Fruit fly (Drosophila melanogaster): ENCODE results near the gene ND-13B.

Gene ND-13B

DNA sequence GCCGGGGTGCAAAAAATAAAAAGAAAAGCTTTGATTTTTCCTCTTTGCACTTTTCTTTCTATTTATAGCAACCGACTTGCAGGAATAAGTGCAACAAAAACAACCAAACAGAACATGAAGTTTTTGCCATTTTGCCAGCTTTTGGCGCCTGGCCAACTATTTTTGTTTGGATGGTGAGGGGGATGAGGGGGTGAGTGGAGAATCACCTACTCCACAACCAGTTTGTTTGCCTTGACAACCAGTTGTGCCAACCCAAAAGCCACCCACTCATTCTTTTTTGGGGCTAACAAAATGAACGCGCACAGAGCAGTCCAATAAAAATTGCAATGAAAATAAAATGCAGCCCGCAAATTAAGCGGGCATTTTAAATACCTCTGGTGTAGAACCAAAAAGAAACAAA is 36.6 kb downstream of the ND-13B start:
- TF ChIP-seq EcR (GFP tag; optimal IDR thresholded peaks at IDR 0.05) (no peak), CG8478 (optimal IDR thresholded peaks at IDR 0.05) (no peak), psq (optimal IDR thresholded peaks at IDR 0.05) (no peak)

DNA sequence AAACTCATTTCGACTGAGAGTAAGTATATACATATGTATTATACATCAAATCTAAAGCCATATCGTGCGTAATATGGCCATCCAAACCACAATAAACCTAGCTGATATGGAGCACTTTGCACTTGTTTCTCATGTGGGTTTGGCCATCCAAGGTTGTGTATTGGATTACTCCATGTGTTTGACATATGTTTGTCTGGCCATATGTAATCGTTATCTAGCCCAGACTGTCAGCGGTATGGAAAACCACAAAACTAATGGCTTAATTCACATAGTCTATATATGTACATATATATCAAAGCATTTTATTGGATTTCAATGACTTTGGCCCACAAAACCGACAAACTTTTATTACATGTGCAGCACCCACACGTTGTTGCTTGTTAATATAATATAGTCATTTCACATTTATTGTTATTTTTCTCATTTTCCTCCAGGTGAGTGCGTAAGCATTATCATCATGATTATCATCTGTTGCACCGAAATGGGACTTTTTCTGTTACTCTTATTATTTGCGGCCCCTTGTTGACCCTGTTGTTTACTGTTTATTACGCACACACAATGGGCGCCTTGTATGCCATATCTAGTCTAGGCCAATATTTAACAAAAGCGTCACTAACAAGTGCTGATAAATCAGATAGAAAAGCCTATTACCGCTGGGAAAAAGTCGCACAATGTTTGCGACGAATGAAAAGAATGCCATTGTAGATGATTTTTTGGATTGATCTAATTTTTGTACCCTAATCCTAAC is 37.3 kb downstream of the ND-13B start:
- TF ChIP-seq pan (optimal IDR thresholded peaks at IDR 0.05) (no peak), Dll (optimal IDR thresholded peaks at IDR 0.05) (no peak), EcR (GFP tag; optimal IDR thresholded peaks at IDR 0.05) (no peak), usp (GFP tag; optimal IDR thresholded peaks at IDR 0.05) (no peak), psq (optimal IDR thresholded peaks at IDR 0.05) (no peak), CG8478 (optimal IDR thresholded peaks at IDR 0.05) (no peak)

DNA sequence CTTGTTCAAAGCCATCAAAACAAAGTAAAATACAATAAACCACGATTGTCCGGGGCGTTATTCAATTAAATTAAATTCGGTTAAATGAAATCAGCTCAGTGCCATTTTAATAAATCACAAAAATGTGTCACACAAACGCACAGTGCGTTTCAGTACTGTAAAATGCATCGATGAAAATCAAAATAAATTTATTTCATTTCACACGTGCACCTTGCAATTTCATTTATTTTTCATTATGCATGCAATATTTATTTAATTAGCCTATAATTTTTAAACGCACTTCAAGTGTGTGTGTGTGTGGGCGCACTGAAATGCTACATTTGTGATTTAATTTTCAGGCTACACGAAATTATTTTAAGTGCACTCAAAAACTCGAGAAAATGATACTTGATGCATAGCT is 39.5 kb downstream of the ND-13B start:
- TF ChIP-seq Dll (optimal IDR thresholded peaks at IDR 0.05) = no peak
- no peak for TF ChIP-seq psq (optimal IDR thresholded peaks at IDR 0.05)
- TF ChIP-seq pan (optimal IDR thresholded peaks at IDR 0.05) = no peak
- no peak for TF ChIP-seq usp (GFP tag; optimal IDR thresholded peaks at IDR 0.05)
- no peak for TF ChIP-seq CG8478 (optimal IDR thresholded peaks at IDR 0.05)
- TF ChIP-seq EcR (GFP tag; optimal IDR thresholded peaks at IDR 0.05) = no peak

DNA sequence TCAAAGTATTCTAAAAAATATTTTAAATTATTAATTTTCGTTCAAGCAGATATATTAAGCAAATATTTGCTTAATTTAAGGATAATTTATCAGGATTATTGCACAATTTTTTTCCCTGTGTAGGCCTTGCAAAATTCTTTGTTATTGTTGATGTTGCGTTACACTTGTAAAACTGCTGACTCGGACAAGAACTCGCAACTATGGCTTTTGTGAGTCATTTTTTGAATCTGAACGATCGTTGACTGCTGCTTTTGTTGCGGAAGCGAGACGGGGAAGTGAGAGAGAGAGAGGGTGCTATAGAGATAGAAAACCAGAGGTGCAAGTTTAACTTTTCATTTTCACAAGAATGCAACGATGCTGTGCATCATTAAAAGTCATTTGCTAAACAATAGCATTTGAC is 41.4 kb downstream of the ND-13B start:
- TF ChIP-seq CG8478 (optimal IDR thresholded peaks at IDR 0.05) (no peak), psq (optimal IDR thresholded peaks at IDR 0.05) (no peak), pan (optimal IDR thresholded peaks at IDR 0.05) (no peak), usp (GFP tag; optimal IDR thresholded peaks at IDR 0.05) (no peak), EcR (GFP tag; optimal IDR thresholded peaks at IDR 0.05) (no peak), Dll (optimal IDR thresholded peaks at IDR 0.05) (no peak)

DNA sequence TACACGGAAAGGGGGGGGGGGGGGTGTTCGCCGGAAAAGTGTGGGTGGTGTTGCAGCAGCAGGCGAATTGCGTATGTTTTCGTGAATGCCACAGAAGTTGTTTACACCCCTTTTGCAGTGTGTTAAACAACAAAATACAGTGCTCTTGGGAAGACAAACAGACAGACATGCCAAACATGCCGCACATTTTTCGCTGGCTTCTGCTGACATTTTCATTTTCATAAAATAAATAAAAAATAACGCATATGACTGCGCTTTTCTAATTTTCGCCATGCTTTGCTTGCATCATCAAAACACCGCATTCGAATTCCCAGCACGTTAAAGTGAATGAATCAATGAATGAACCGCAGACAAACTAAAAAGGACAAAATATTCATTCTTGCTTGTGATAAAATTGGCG is 42.6 kb downstream of the ND-13B start:
- TF ChIP-seq pan (optimal IDR thresholded peaks at IDR 0.05) (no peak), CG8478 (optimal IDR thresholded peaks at IDR 0.05) (no peak), Dll (optimal IDR thresholded peaks at IDR 0.05) (no peak), EcR (GFP tag; optimal IDR thresholded peaks at IDR 0.05) (no peak), psq (optimal IDR thresholded peaks at IDR 0.05) (no peak), usp (GFP tag; optimal IDR thresholded peaks at IDR 0.05) (no peak)

DNA sequence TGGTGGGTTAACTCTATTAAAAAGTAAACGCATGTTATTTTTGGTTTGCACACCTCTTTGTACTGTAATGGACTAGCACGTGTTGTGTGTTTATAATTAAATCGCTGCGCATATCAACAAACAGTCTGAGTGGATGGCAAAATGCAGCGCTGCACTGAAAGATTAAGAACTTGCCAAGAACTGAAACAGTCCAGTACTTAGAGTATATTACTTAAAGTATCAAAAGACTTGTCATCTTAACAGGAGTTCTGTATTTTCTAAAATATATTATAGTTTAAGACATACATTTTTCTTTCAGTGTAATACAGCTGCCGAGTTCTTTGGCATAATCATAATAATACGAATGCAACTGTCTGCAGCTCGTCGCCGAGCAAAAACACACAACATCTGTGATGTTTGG is 45.5 kb downstream of the ND-13B start:
- no peak for TF ChIP-seq pan (optimal IDR thresholded peaks at IDR 0.05)
- no peak for TF ChIP-seq Dll (optimal IDR thresholded peaks at IDR 0.05)
- TF ChIP-seq usp (GFP tag; optimal IDR thresholded peaks at IDR 0.05) = no peak
- no peak for TF ChIP-seq psq (optimal IDR thresholded peaks at IDR 0.05)
- no peak for TF ChIP-seq EcR (GFP tag; optimal IDR thresholded peaks at IDR 0.05)
- no peak for TF ChIP-seq CG8478 (optimal IDR thresholded peaks at IDR 0.05)

DNA sequence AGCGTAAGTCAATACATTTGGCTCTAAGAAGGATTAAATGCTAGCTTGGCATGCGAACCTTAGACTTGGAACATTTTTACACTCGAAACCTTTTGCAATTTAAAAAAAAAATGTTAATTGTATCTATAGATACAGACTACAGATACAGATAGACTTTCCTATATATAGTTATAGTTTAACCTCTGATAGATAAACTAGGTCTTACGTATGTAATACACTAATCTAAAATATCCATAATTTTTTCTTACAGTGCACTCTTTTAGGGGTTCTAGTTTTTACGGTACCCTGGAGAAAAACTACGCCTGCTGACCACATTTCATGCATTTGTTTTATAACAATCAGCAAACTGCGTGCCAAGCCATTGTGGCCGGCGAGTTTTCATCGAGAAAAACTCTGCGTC is 46.8 kb downstream of the ND-13B start:
- no peak for TF ChIP-seq psq (optimal IDR thresholded peaks at IDR 0.05)
- no peak for TF ChIP-seq CG8478 (optimal IDR thresholded peaks at IDR 0.05)
- no peak for TF ChIP-seq EcR (GFP tag; optimal IDR thresholded peaks at IDR 0.05)
- no peak for TF ChIP-seq usp (GFP tag; optimal IDR thresholded peaks at IDR 0.05)
- TF ChIP-seq pan (optimal IDR thresholded peaks at IDR 0.05) = no peak
- no peak for TF ChIP-seq Dll (optimal IDR thresholded peaks at IDR 0.05)

DNA sequence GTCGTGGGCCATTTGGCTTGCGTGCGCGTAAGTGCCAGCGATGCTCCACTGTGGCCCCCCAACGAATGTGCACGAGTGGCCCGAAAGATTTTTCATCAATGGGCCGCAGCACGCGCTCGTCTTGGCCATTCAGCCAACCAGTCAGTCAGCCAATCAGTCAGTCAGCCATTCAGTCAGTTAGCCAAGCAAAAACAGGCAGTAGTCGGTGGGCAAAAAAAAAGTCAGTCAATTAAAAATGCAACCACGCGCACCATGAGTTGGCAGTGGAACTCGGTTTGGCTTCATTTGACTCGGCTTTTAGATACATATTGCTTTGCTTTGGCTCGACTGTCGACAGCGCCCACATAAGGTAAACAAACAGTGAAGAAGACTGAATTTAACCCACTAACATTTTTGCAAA is 47.9 kb downstream of the ND-13B start:
- TF ChIP-seq EcR (GFP tag; optimal IDR thresholded peaks at IDR 0.05) (no peak), CG8478 (optimal IDR thresholded peaks at IDR 0.05) (no peak), psq (optimal IDR thresholded peaks at IDR 0.05) (no peak), pan (optimal IDR thresholded peaks at IDR 0.05) (no peak), usp (GFP tag; optimal IDR thresholded peaks at IDR 0.05) (no peak), Dll (optimal IDR thresholded peaks at IDR 0.05) (no peak)

DNA sequence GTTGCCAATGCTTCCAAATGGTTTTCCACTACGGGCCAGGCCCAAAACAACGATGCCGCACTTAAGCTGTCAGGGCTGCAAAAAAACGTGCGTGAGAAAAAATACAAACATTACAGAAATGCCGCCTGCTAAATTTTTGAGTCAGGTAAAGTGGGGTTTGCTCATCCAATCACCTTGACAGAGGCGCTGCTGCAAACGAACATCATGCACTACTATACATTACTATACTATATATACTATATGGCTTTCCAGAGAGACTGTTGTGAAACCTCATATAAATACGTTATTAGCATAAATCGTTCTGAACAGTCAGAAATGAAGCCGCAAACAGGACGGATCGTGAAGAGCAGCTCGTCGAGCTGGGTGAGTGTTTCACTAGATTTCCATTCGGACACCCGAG is 50.7 kb downstream of the ND-13B start, which contains the start of gene CG14153:
CG14153 (plus strand) TSS at position 301 of the 400 bp plus-strand sequence.
- TF ChIP-seq EcR (GFP tag; optimal IDR thresholded peaks at IDR 0.05) (no peak), pan (optimal IDR thresholded peaks at IDR 0.05) (no peak), usp (GFP tag; optimal IDR thresholded peaks at IDR 0.05) (no peak)
